In the genomic region with DNA sequence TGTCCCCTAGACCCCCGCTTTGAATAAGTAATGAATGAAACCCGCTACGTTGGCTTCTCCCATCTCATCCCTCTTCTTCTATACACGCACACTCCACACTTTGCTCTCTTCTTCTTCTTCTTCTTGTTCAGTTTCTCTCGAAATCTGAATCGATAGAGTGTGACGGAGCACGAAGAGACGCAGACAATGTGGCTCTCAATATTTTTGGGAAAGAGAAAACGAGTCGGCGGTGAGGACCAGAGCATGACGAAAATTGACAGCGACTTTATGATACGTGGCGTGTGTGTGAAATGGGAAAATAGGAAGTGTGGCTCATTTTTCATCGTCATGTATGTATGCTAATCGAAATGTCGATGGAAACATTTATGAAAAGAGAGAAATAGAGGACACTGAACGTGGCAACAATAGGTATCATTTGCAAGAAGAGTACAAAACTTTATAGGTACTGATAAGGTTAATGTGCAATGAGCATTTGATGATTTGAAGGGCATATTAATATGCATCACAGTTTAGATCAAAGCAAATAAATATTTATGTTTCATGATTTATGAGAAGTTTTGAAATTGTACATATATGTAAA, we compare ENCODE assay signal across 8 worm cellular contexts.
A peak's percentile ranks its signal among the peaks of the same experiment; 100 is the strongest.
TF ChIP-seq lines count a peak whose summit lies in the region.

No protein-coding gene starts in this region.

TF ChIP-seq in whole organism, L1 larva, 84 proteins besides CTCF, POLR2A, EP300 and RAD21 (continues in another document):
- TF ChIP-seq unc-130 (tag; optimal IDR thresholded peaks at IDR 0.05; lab: Kevin White, UChicago), result peak; percentile 1
- no peak for TF ChIP-seq sox-4 (tag; optimal IDR thresholded peaks at IDR 0.05; lab: Kevin White, UChicago)
- peak; percentile 74 for TF ChIP-seq unc-86 (tag; optimal IDR thresholded peaks at IDR 0.05; lab: Kevin White, UChicago)
- no peak for TF ChIP-seq nhr-11 (tag; optimal IDR thresholded peaks at IDR 0.05; lab: Kevin White, UChicago)
- peak; percentile 52 for TF ChIP-seq dsc-1 (tag; optimal IDR thresholded peaks at IDR 0.05; lab: Kevin White, UChicago)
- TF ChIP-seq sup-37 (GFP tag; optimal IDR thresholded peaks at IDR 0.05; lab: Kevin White, UChicago), result no peak
- TF ChIP-seq dpl-1 (GFP tag; optimal IDR thresholded peaks at IDR 0.05; lab: Kevin White, UChicago), result peak in 2 of 3 experiments; percentile 20 to 47
- peak; percentile 19 for TF ChIP-seq egl-13 (tag; optimal IDR thresholded peaks at IDR 0.05; lab: Kevin White, UChicago)
- TF ChIP-seq lin-35 (GFP tag; optimal IDR thresholded peaks at IDR 0.05; lab: Kevin White, UChicago), result peak in 1 of 2 experiments; percentile 29
- TF ChIP-seq vab-15 (tag; optimal IDR thresholded peaks at IDR 0.05; lab: Kevin White, UChicago), result no peak

TF ChIP-seq in whole organism, L2 larva, 48 proteins besides CTCF, POLR2A, EP300 and RAD21 (continues in another document):
- TF ChIP-seq blmp-1 (tag; optimal IDR thresholded peaks at IDR 0.05; lab: Kevin White, UChicago; ENCODE audit: insufficient read depth) (no peak), ceh-16 (tag; optimal IDR thresholded peaks at IDR 0.05; lab: Kevin White, UChicago) (no peak), mab-5 (tag; optimal IDR thresholded peaks at IDR 0.05; lab: Kevin White, UChicago) (peak; percentile 44), ztf-1 (GFP tag; conservative IDR thresholded peaks at IDR 0.05; lab: Robert Waterston, UW) (no peak), nhr-10 (tag; optimal IDR thresholded peaks at IDR 0.05; lab: Kevin White, UChicago) (no peak), fos-1 (tag; optimal IDR thresholded peaks at IDR 0.05; lab: Kevin White, UChicago) (no peak), crh-2 (tag; optimal IDR thresholded peaks at IDR 0.05; lab: Kevin White, UChicago) (peak; percentile 94), dmd-4 (tag; optimal IDR thresholded peaks at IDR 0.05; lab: Kevin White, UChicago) (no peak), C34F6.9 (tag; optimal IDR thresholded peaks at IDR 0.05; lab: Kevin White, UChicago) (peak; percentile 84), gmeb-1 (tag; optimal IDR thresholded peaks at IDR 0.05; lab: Kevin White, UChicago) (no peak), Y55F3AM.14 (GFP tag; optimal IDR thresholded peaks at IDR 0.05; lab: Kevin White, UChicago) (no peak)

TF ChIP-seq in whole organism, L3 larva, 47 proteins besides CTCF, POLR2A, EP300 and RAD21 (continues in another document):
- TF ChIP-seq ama-1 (optimal IDR thresholded peaks at IDR 0.05; lab: Kevin White, UChicago) (no peak), eor-1 (tag; optimal IDR thresholded peaks at IDR 0.05; lab: Kevin White, UChicago) (no peak), nhr-77 (tag; optimal IDR thresholded peaks at IDR 0.05; lab: Kevin White, UChicago) (no peak), unc-39 (tag; optimal IDR thresholded peaks at IDR 0.05; lab: Kevin White, UChicago) (no peak), hmg-11 (tag; optimal IDR thresholded peaks at IDR 0.05; lab: Kevin White, UChicago) (peak; percentile 78), snpc-4 (tag; optimal IDR thresholded peaks at IDR 0.05; lab: Kevin White, UChicago) (peak; percentile 26), pqm-1 (tag; optimal IDR thresholded peaks at IDR 0.05; lab: Kevin White, UChicago) (peak; percentile 20), ceh-82 (tag; optimal IDR thresholded peaks at IDR 0.05; lab: Kevin White, UChicago) (no peak), lin-39 (tag; optimal IDR thresholded peaks at IDR 0.05; lab: Kevin White, UChicago) (peak; percentile 57), lin-15B (tag; optimal IDR thresholded peaks at IDR 0.05; lab: Kevin White, UChicago) (peak; percentile 20), skn-1 (tag; optimal IDR thresholded peaks at IDR 0.05; lab: Kevin White, UChicago) (peak; percentile 26)

TF ChIP-seq in whole organism, L4 larva, 104 proteins besides CTCF, POLR2A, EP300 and RAD21 (continues in another document):
- no peak for TF ChIP-seq F37D6.2 (tag; optimal IDR thresholded peaks at IDR 0.05; lab: Kevin White, UChicago)
- no peak for TF ChIP-seq gei-8 (GFP tag; optimal IDR thresholded peaks at IDR 0.05; lab: Kevin White, UChicago)
- TF ChIP-seq unc-62 (GFP tag; optimal IDR thresholded peaks at IDR 0.05 in 1 of 2; lab: Kevin White, UChicago), result peak in 1 of 2 experiments; percentile 97
- TF ChIP-seq unc-62 (tag; optimal IDR thresholded peaks at IDR 0.05; lab: Kevin White, UChicago), result no peak
- TF ChIP-seq R02D3.7 (tag; optimal IDR thresholded peaks at IDR 0.05; lab: Kevin White, UChicago), result no peak
- peak; percentile 30 for TF ChIP-seq T20F7.1 (GFP tag; optimal IDR thresholded peaks at IDR 0.05; lab: Kevin White, UChicago)
- TF ChIP-seq madf-9 (GFP tag; conservative IDR thresholded peaks at IDR 0.05; lab: Robert Waterston, UW), result no peak
- TF ChIP-seq ZK546.5 (tag; optimal IDR thresholded peaks at IDR 0.05; lab: Kevin White, UChicago), result no peak
- TF ChIP-seq set-16 (GFP tag; IDR thresholded peaks at IDR 0.05; lab: Robert Waterston, UW), result no peak
- TF ChIP-seq lim-7 (GFP tag; IDR thresholded peaks at IDR 0.05; lab: Robert Waterston, UW), result no peak
- no peak for TF ChIP-seq ZK337.2 (GFP tag; IDR thresholded peaks at IDR 0.05; lab: Robert Waterston, UW)

TF ChIP-seq in whole organism, late embryonic, 69 proteins besides CTCF, POLR2A, EP300 and RAD21 (continues in another document):
- TF ChIP-seq syd-9 (tag; optimal IDR thresholded peaks at IDR 0.05; lab: Kevin White, UChicago) (peak; percentile 41), pat-9 (tag; optimal IDR thresholded peaks at IDR 0.05; lab: Kevin White, UChicago) (no peak), ama-1 (optimal IDR thresholded peaks at IDR 0.05; lab: Kevin White, UChicago) (no peak), ceh-31 (tag; optimal IDR thresholded peaks at IDR 0.05; lab: Kevin White, UChicago) (peak; percentile 53), ceh-14 (tag; optimal IDR thresholded peaks at IDR 0.05; lab: Kevin White, UChicago) (peak; percentile 63), rnt-1 (tag; optimal IDR thresholded peaks at IDR 0.05; lab: Kevin White, UChicago) (peak; percentile 54), dve-1 (tag; optimal IDR thresholded peaks at IDR 0.05; lab: Kevin White, UChicago) (no peak), unc-42 (tag; optimal IDR thresholded peaks at IDR 0.05; lab: Kevin White, UChicago) (peak; percentile 80), ceh-9 (tag; optimal IDR thresholded peaks at IDR 0.05; lab: Kevin White, UChicago) (no peak), ceh-45 (GFP tag; IDR thresholded peaks at IDR 0.05; lab: Robert Waterston, UW) (no peak), tbx-2 (tag; optimal IDR thresholded peaks at IDR 0.05; lab: Kevin White, UChicago) (peak; percentile 50), ceh-18 (tag; optimal IDR thresholded peaks at IDR 0.05; lab: Kevin White, UChicago) (peak; percentile 69)

TF ChIP-seq in whole organism, midembryonic, 9 proteins besides CTCF, POLR2A, EP300 and RAD21:
- TF ChIP-seq cog-1 (tag; optimal IDR thresholded peaks at IDR 0.05; lab: Kevin White, UChicago) (peak; percentile 60), T22C8.4 (GFP tag; IDR thresholded peaks at IDR 0.05; lab: Robert Waterston, UW) (no peak), med-1 (GFP tag; optimal IDR thresholded peaks at IDR 0.05; lab: Kevin White, UChicago; ENCODE audit: insufficient read depth) (no peak), ref-1 (GFP tag; conservative IDR thresholded peaks at IDR 0.05; lab: Robert Waterston, UW) (no peak)

TF ChIP-seq in whole organism, mixed stage, embryonic, 35 proteins besides CTCF, POLR2A, EP300 and RAD21 (continues in another document):
- TF ChIP-seq nhr-76 (tag; optimal IDR thresholded peaks at IDR 0.05; lab: Kevin White, UChicago) (no peak), unc-120 (tag; optimal IDR thresholded peaks at IDR 0.05; lab: Kevin White, UChicago; ENCODE audit: poor library complexity, severe bottlenecking) (peak; percentile 89), lin-13 (tag; optimal IDR thresholded peaks at IDR 0.05; lab: Kevin White, UChicago) (no peak), nhr-2 (tag; optimal IDR thresholded peaks at IDR 0.05; lab: Kevin White, UChicago) (no peak), ztf-11 (tag; optimal IDR thresholded peaks at IDR 0.05; lab: Kevin White, UChicago) (no peak), blmp-1 (tag; optimal IDR thresholded peaks at IDR 0.05; lab: Kevin White, UChicago) (no peak), snpc-4 (tag; optimal IDR thresholded peaks at IDR 0.05; lab: Kevin White, UChicago) (no peak), unc-62 (GFP tag; optimal IDR thresholded peaks at IDR 0.05; lab: Kevin White, UChicago) (peak; percentile 93), lsy-2 (tag; optimal IDR thresholded peaks at IDR 0.05; lab: Kevin White, UChicago) (peak; percentile 15), nhr-237 (tag; optimal IDR thresholded peaks at IDR 0.05; lab: Kevin White, UChicago) (no peak), ceh-43 (GFP tag; optimal IDR thresholded peaks at IDR 0.05; lab: Kevin White, UChicago) (no peak), M03D4.4 (tag; optimal IDR thresholded peaks at IDR 0.05; lab: Kevin White, UChicago) (no peak), ces-1 (GFP tag; optimal IDR thresholded peaks at IDR 0.05; lab: Kevin White, UChicago) (peak; percentile 80), hlh-1 (tag; optimal IDR thresholded peaks at IDR 0.05; lab: Kevin White, UChicago) (peak; percentile 73), ceh-39 (tag; optimal IDR thresholded peaks at IDR 0.05; lab: Kevin White, UChicago) (no peak), lin-32 (GFP tag; optimal IDR thresholded peaks at IDR 0.05; lab: Kevin White, UChicago) (no peak)

TF ChIP-seq in whole organism, young adult, 124 proteins besides CTCF, POLR2A, EP300 and RAD21 (continues in another document):
- TF ChIP-seq ceh-27 (GFP tag; optimal IDR thresholded peaks at IDR 0.05; lab: Kevin White, UChicago), result peak; percentile 27
- TF ChIP-seq T26A5.8 (tag; optimal IDR thresholded peaks at IDR 0.05; lab: Kevin White, UChicago), result no peak
- no peak for TF ChIP-seq nhr-27 (tag; optimal IDR thresholded peaks at IDR 0.05; lab: Kevin White, UChicago)
- peak; percentile 42 for TF ChIP-seq lin-40 (tag; optimal IDR thresholded peaks at IDR 0.05; lab: Kevin White, UChicago)
- no peak for TF ChIP-seq lin-26 (GFP tag; IDR thresholded peaks at IDR 0.05; lab: Robert Waterston, UW)
- 0 out of 2 replicates have a peak, but pooled peaks have one; percentile 6 for TF ChIP-seq hmg-20 (GFP tag; IDR thresholded peaks at IDR 0.05; lab: Robert Waterston, UW)
- peak; percentile 38; the same call in 1 of the 2 replicates for TF ChIP-seq hmg-1.2 (GFP tag; IDR thresholded peaks at IDR 0.05; lab: Robert Waterston, UW)
- no peak for TF ChIP-seq D2030.7 (GFP tag; IDR thresholded peaks at IDR 0.05; lab: Robert Waterston, UW)
- no peak for TF ChIP-seq sptf-2 (GFP tag; optimal IDR thresholded peaks at IDR 0.05; lab: Kevin White, UChicago)
- peak; percentile 52 for TF ChIP-seq unc-62 (GFP tag; optimal IDR thresholded peaks at IDR 0.05; lab: Kevin White, UChicago)
- TF ChIP-seq lin-35 (GFP tag; optimal IDR thresholded peaks at IDR 0.05; lab: Kevin White, UChicago), result peak in 1 of 3 experiments; percentile 17
- no peak for TF ChIP-seq Y56A3A.18 (GFP tag; IDR thresholded peaks at IDR 0.05; lab: Robert Waterston, UW)
- peak; percentile 58 to 87 for TF ChIP-seq let-607 (tag; optimal IDR thresholded peaks at IDR 0.05; lab: Kevin White, UChicago)
- TF ChIP-seq K12H6.12 (tag; optimal IDR thresholded peaks at IDR 0.05; lab: Kevin White, UChicago), result peak; percentile 22
- no peak for TF ChIP-seq ztf-6 (GFP tag; IDR thresholded peaks at IDR 0.05; lab: Robert Waterston, UW)
- no peak for TF ChIP-seq F10E7.11 (tag; optimal IDR thresholded peaks at IDR 0.05; lab: Kevin White, UChicago)
- no peak for TF ChIP-seq lsl-1 (GFP tag; optimal IDR thresholded peaks at IDR 0.05; lab: Kevin White, UChicago)
- TF ChIP-seq F23B12.7 (tag; optimal IDR thresholded peaks at IDR 0.05; lab: Kevin White, UChicago; ENCODE audit: insufficient read depth), result no peak
